Worm (Caenorhabditis elegans): ENCODE results near the gene npr-18.

npr-18 gene

DNA sequence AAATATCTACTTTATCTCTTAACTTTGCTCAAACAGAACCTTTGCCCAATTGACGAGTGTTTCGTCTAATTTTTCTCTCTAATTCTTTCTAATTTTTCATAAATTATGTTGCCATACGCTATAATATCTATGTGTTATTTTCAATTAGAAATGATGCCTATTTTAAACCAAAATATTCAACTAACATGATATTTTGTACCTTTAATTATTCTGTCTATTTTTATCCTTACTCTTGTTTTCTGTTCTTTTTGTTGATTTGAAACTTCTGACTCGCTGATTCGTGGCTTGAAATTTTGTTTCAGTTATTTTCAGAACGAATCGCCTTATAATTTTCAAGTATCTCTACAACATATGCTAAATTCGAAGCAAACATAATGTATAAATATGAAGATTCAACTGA is 18.9 kb downstream of the npr-18 start, which contains the start of gene F15G9.6:
F15G9.6 (plus strand) TSS at position 301 of the 400 bp plus-strand sequence.
- TF ChIP-seq pes-1 (GFP tag; IDR thresholded peaks at IDR 0.05) (no peak), hmbx-1 (tag; optimal IDR thresholded peaks at IDR 0.05) (no peak), aly-1 (tag; optimal IDR thresholded peaks at IDR 0.05) (no peak), B0310.2 (tag; optimal IDR thresholded peaks at IDR 0.05) (no peak), tra-4 (tag; optimal IDR thresholded peaks at IDR 0.05) (no peak), ceh-36 (tag; optimal IDR thresholded peaks at IDR 0.05) (no peak), ceh-13 (GFP tag; optimal IDR thresholded peaks at IDR 0.05) (no peak), flt-1 (GFP tag; IDR thresholded peaks at IDR 0.05) (no peak), tbx-11 (GFP tag; IDR thresholded peaks at IDR 0.05) (no peak), scrt-1 (GFP tag; IDR thresholded peaks at IDR 0.05) (no peak), tbx-37 (GFP tag; conservative IDR thresholded peaks at IDR 0.05) (no peak), ets-7 (tag; optimal IDR thresholded peaks at IDR 0.05) (no peak), F13C5.2 (tag; optimal IDR thresholded peaks at IDR 0.05) (no peak), hmg-4 (GFP tag; optimal IDR thresholded peaks at IDR 0.05) (no peak), ama-1 (optimal IDR thresholded peaks at IDR 0.05) (no peak), hnd-1 (tag; optimal IDR thresholded peaks at IDR 0.05) (no peak), sea-1 (GFP tag; conservative IDR thresholded peaks at IDR 0.05) (no peak)

ce11 chrX:9713613-9714012 is 23.1 kb downstream of the npr-18 start, which contains the start of gene F15G9.2:
Gene F15G9.2 (minus strand): TSS chrX:9713713.
- no peak for TF ChIP-seq ceh-13 (GFP tag; optimal IDR thresholded peaks at IDR 0.05)
- TF ChIP-seq sea-1 (GFP tag; conservative IDR thresholded peaks at IDR 0.05), result no peak
- TF ChIP-seq F13C5.2 (tag; optimal IDR thresholded peaks at IDR 0.05), result no peak
- no peak for TF ChIP-seq tbx-37 (GFP tag; conservative IDR thresholded peaks at IDR 0.05)
- TF ChIP-seq hmg-4 (GFP tag; optimal IDR thresholded peaks at IDR 0.05), result no peak
- no peak for TF ChIP-seq hmbx-1 (tag; optimal IDR thresholded peaks at IDR 0.05)
- no peak for TF ChIP-seq tbx-11 (GFP tag; IDR thresholded peaks at IDR 0.05)
- no peak for TF ChIP-seq B0310.2 (tag; optimal IDR thresholded peaks at IDR 0.05)
- TF ChIP-seq scrt-1 (GFP tag; IDR thresholded peaks at IDR 0.05), result no peak
- no peak for TF ChIP-seq ceh-36 (tag; optimal IDR thresholded peaks at IDR 0.05)
- TF ChIP-seq ets-7 (tag; optimal IDR thresholded peaks at IDR 0.05), result no peak
- TF ChIP-seq hnd-1 (tag; optimal IDR thresholded peaks at IDR 0.05), result no peak
- TF ChIP-seq pes-1 (GFP tag; IDR thresholded peaks at IDR 0.05), result no peak
- TF ChIP-seq ama-1 (optimal IDR thresholded peaks at IDR 0.05), result no peak
- TF ChIP-seq aly-1 (tag; optimal IDR thresholded peaks at IDR 0.05), result no peak
- TF ChIP-seq flt-1 (GFP tag; IDR thresholded peaks at IDR 0.05), result no peak
- TF ChIP-seq tra-4 (tag; optimal IDR thresholded peaks at IDR 0.05), result no peak

ce11 chrX:9717265-9717664 is 26.7 kb downstream of the npr-18 start, which contains the start of gene him-4:
Gene him-4 (plus strand): TSS chrX:9717565.
- TF ChIP-seq ceh-36 (tag; optimal IDR thresholded peaks at IDR 0.05) (no peak), sea-1 (GFP tag; conservative IDR thresholded peaks at IDR 0.05) (no peak), ceh-13 (GFP tag; optimal IDR thresholded peaks at IDR 0.05) (no peak), tra-4 (tag; optimal IDR thresholded peaks at IDR 0.05) (no peak), aly-1 (tag; optimal IDR thresholded peaks at IDR 0.05) (no peak), ets-7 (tag; optimal IDR thresholded peaks at IDR 0.05) (no peak), hmbx-1 (tag; optimal IDR thresholded peaks at IDR 0.05) (no peak), tbx-11 (GFP tag; IDR thresholded peaks at IDR 0.05) (no peak), B0310.2 (tag; optimal IDR thresholded peaks at IDR 0.05) (no peak), hmg-4 (GFP tag; optimal IDR thresholded peaks at IDR 0.05) (no peak), ama-1 (optimal IDR thresholded peaks at IDR 0.05) (no peak)

DNA sequence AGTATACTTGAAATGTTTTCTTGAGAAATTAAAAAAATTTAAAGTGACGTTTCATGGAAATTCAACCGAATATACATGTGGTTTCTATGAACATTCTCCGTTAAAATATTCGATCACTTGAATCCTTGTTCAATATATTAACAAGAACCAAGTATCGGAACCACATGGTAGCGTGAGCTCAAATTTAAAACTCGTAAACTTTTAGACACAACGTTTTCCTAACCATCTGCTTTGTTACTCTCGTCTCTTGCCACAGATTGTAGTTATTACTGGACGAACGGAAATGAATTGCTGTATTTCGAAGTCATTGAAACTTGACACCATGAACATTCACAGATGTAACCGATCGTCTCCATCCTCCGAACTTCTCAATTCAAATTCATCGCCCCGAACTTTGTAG is 28.5 kb downstream of the npr-18 start:
- TF ChIP-seq ama-1 (optimal IDR thresholded peaks at IDR 0.05), result no peak
- TF ChIP-seq hnd-1 (tag; optimal IDR thresholded peaks at IDR 0.05), result no peak
- no peak for TF ChIP-seq F13C5.2 (tag; optimal IDR thresholded peaks at IDR 0.05)
- TF ChIP-seq B0310.2 (tag; optimal IDR thresholded peaks at IDR 0.05), result no peak
- TF ChIP-seq tra-4 (tag; optimal IDR thresholded peaks at IDR 0.05), result no peak
- TF ChIP-seq ceh-13 (GFP tag; optimal IDR thresholded peaks at IDR 0.05), result no peak
- no peak for TF ChIP-seq hmg-4 (GFP tag; optimal IDR thresholded peaks at IDR 0.05)
- no peak for TF ChIP-seq sea-1 (GFP tag; conservative IDR thresholded peaks at IDR 0.05)
- no peak for TF ChIP-seq flt-1 (GFP tag; IDR thresholded peaks at IDR 0.05)
- TF ChIP-seq ceh-36 (tag; optimal IDR thresholded peaks at IDR 0.05), result no peak
- TF ChIP-seq tbx-11 (GFP tag; IDR thresholded peaks at IDR 0.05), result no peak

ce11 chrX:9735479-9735878 is 44.9 kb downstream of the npr-18 start:
- no peak for TF ChIP-seq ceh-36 (tag; optimal IDR thresholded peaks at IDR 0.05)
- no peak for TF ChIP-seq tra-4 (tag; optimal IDR thresholded peaks at IDR 0.05)
- TF ChIP-seq F13C5.2 (tag; optimal IDR thresholded peaks at IDR 0.05), result no peak
- TF ChIP-seq tbx-37 (GFP tag; conservative IDR thresholded peaks at IDR 0.05), result no peak
- TF ChIP-seq ama-1 (optimal IDR thresholded peaks at IDR 0.05), result no peak
- no peak for TF ChIP-seq sea-1 (GFP tag; conservative IDR thresholded peaks at IDR 0.05)
- TF ChIP-seq flt-1 (GFP tag; IDR thresholded peaks at IDR 0.05), result no peak
- TF ChIP-seq hnd-1 (tag; optimal IDR thresholded peaks at IDR 0.05), result no peak
- no peak for TF ChIP-seq hmbx-1 (tag; optimal IDR thresholded peaks at IDR 0.05)
- TF ChIP-seq ets-7 (tag; optimal IDR thresholded peaks at IDR 0.05), result no peak

DNA sequence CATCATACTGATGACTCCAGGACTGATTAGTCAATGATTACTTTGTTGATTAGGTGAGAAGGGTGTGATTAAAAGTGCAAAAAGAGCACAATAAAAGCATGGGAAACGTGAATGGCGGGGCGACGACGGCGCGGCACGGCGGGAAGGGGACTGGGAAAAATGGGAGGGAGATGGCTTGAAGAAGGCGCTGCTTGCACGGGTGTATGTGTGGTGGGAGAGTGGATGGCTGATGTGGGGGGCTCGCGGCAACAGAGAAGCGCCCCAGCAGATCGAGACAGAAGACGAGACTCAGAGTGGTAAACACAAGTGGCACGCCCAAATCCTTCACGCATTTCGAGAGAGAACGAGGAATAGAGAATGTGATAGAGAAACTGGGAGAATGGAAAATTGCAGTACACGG is 47.2 kb downstream of the npr-18 start, which contains the start of gene F15G9.5:
F15G9.5 (minus strand) TSS at position 159 of the 400 bp plus-strand sequence.
- TF ChIP-seq F13C5.2 (tag; optimal IDR thresholded peaks at IDR 0.05), result peak; percentile 49
- no peak for TF ChIP-seq hnd-1 (tag; optimal IDR thresholded peaks at IDR 0.05)
- TF ChIP-seq hmg-4 (GFP tag; optimal IDR thresholded peaks at IDR 0.05), result peak; percentile 32

DNA sequence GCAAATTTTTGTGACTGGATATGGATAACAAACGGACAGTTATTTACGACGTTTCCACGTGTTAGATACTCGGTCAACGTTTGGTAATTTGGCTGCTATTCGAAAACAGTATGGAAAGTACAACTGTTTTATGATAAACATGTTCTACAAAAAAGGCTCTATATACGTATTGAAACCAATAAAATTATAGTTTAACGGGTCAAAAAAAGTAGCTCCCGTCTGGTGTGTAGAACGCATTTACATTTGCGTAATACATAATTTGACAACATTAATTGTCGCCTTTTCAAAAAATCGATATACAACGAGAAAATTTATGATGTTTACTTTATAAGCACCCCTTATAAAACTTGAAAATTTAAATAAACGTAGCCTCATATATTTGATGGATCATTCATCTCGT is 51.5 kb downstream of the npr-18 start:
- TF ChIP-seq ceh-13 (GFP tag; optimal IDR thresholded peaks at IDR 0.05), result no peak
- TF ChIP-seq sea-1 (GFP tag; conservative IDR thresholded peaks at IDR 0.05), result no peak

- TF ChIP-seq hnd-1 (tag; optimal IDR thresholded peaks at IDR 0.05) (peak; percentile 95), flt-1 (GFP tag; IDR thresholded peaks at IDR 0.05) (peak; percentile 98), sea-1 (GFP tag; conservative IDR thresholded peaks at IDR 0.05) (peak; percentile 98), F13C5.2 (tag; optimal IDR thresholded peaks at IDR 0.05) (peak; percentile 97), ets-7 (tag; optimal IDR thresholded peaks at IDR 0.05) (peak; percentile 93), pes-1 (GFP tag; IDR thresholded peaks at IDR 0.05) (peak; percentile 99), tra-4 (tag; optimal IDR thresholded peaks at IDR 0.05) (peak; percentile 91), aly-1 (tag; optimal IDR thresholded peaks at IDR 0.05) (peak; percentile 98), ceh-13 (GFP tag; optimal IDR thresholded peaks at IDR 0.05) (peak; percentile 95), ceh-36 (tag; optimal IDR thresholded peaks at IDR 0.05) (peak; percentile 95), B0310.2 (tag; optimal IDR thresholded peaks at IDR 0.05) (peak; percentile 98), hmbx-1 (tag; optimal IDR thresholded peaks at IDR 0.05) (peak; percentile 92), hmg-4 (GFP tag; optimal IDR thresholded peaks at IDR 0.05) (peak; percentile 99), scrt-1 (GFP tag; IDR thresholded peaks at IDR 0.05) (peak; percentile 99), tbx-37 (GFP tag; conservative IDR thresholded peaks at IDR 0.05) (peak; percentile 99), tbx-11 (GFP tag; IDR thresholded peaks at IDR 0.05) (peak; percentile 99)
Measured at ce11 chrX:9743513-9743914, 53.0 kb downstream of the npr-18 start.

Measured in whole organism, early embryonic.